Fruit fly (Drosophila melanogaster): ENCODE data around the gene CG7567.

CG7567 gene

DNA sequence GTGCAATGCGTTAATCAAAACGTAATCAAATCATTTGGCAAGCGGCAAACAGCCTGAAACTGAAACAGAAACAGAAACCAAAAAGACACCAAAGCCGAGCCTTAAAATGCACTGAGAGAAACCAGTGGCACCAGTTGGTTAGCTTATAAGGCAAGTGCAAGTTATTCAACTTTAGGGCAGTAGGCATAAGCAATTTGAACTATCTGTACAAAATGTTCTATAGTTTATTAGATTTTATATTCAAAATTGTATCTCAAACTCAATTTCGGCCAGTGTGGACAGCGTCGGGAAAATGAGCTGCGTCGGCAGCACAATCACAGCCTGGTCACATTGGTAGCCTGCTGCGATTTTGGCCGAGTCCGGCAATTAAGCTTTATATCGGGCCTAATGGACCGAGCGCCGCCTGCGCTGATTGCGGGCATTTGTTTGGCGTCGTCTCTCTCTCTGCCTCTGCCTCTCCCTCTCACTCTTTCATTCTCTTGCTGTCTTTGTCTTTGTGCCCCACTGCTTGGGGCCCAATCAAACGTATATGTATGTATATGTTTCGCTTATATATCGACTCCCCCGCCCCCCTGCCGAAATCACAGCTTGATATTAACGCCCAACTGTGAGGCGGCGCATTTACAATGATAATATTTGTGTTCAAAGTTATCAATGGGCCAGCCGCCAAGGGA is 20.8 kb downstream of the CG7567 start (continued):
- peak; percentile 33 for TF ChIP-seq CG8290 (GFP tag; optimal IDR thresholded peaks at IDR 0.05)
- TF ChIP-seq CG8290 (tag; optimal IDR thresholded peaks at IDR 0.05): peak in 1 of 2 experiments; percentile 57
- TF ChIP-seq Atf-2 (GFP tag; optimal IDR thresholded peaks at IDR 0.05): peak; percentile 41
- TF ChIP-seq bigmax (GFP tag; optimal IDR thresholded peaks at IDR 0.05): no peak
- TF ChIP-seq CG17186 (GFP tag; optimal IDR thresholded peaks at IDR 0.05): no peak
- peak; percentile 66; the same call in 2 of the 3 replicates for TF ChIP-seq so (GFP tag; IDR thresholded peaks at IDR 0.05)
- TF ChIP-seq ab (GFP tag; optimal IDR thresholded peaks at IDR 0.05): peak; percentile 48
- no peak for TF ChIP-seq Taf1 (GFP tag; IDR thresholded peaks at IDR 0.05)
- TF ChIP-seq lab (GFP tag; optimal IDR thresholded peaks at IDR 0.05): peak; percentile 23
- TF ChIP-seq Spps (tag; optimal IDR thresholded peaks at IDR 0.05): peak; percentile 52
- no peak for TF ChIP-seq CG12299 (tag; optimal IDR thresholded peaks at IDR 0.05)
- peak; percentile 58 for TF ChIP-seq bab2 (GFP tag; optimal IDR thresholded peaks at IDR 0.05)
- TF ChIP-seq dysf (GFP tag; IDR thresholded peaks at IDR 0.05): peak; percentile 63
- TF ChIP-seq E2f1 (GFP tag; IDR thresholded peaks at IDR 0.05): peak; percentile 62
- peak; percentile 79 for TF ChIP-seq CG9727 (GFP tag; optimal IDR thresholded peaks at IDR 0.05)
- no peak for TF ChIP-seq sd (tag; optimal IDR thresholded peaks at IDR 0.05)
- TF ChIP-seq CG7839 (tag; optimal IDR thresholded peaks at IDR 0.05): peak; percentile 72
- TF ChIP-seq H2.0 (GFP tag; IDR thresholded peaks at IDR 0.05): peak; percentile 74
- TF ChIP-seq dmrt11E (tag; optimal IDR thresholded peaks at IDR 0.05): peak; percentile 81
- TF ChIP-seq CG12744 (GFP tag; optimal IDR thresholded peaks at IDR 0.05): no peak
- TF ChIP-seq wor (GFP tag; IDR thresholded peaks at IDR 0.05): peak; percentile 60
- peak; percentile 30 to 52 for TF ChIP-seq Hr51 (GFP tag; optimal IDR thresholded peaks at IDR 0.05)
- no peak for TF ChIP-seq Stat92E (GFP tag; optimal IDR thresholded peaks at IDR 0.05)
- TF ChIP-seq Fer2 (tag; optimal IDR thresholded peaks at IDR 0.05): no peak
- TF ChIP-seq CG12942 (GFP tag; optimal IDR thresholded peaks at IDR 0.05): peak; percentile 3
- no peak for TF ChIP-seq rib (GFP tag; IDR thresholded peaks at IDR 0.05)
- TF ChIP-seq Sox100B (GFP tag; optimal IDR thresholded peaks at IDR 0.05): peak; percentile 45
- no peak for TF ChIP-seq CG8478 (optimal IDR thresholded peaks at IDR 0.05)
- TF ChIP-seq aop (GFP tag; IDR thresholded peaks at IDR 0.05): 0 out of 2 replicates have a peak, but pooled peaks have one; percentile 21
- no peak for TF ChIP-seq pros (GFP tag; optimal IDR thresholded peaks at IDR 0.05)
- TF ChIP-seq Dip3 (GFP tag; optimal IDR thresholded peaks at IDR 0.05): no peak
- no peak for TF ChIP-seq h (optimal IDR thresholded peaks at IDR 0.05)
- TF ChIP-seq chm (GFP tag; IDR thresholded peaks at IDR 0.05): peak; percentile 76
- peak; percentile 72; the same call in 2 of the 3 replicates for TF ChIP-seq CG34422 (GFP tag; IDR thresholded peaks at IDR 0.05)
- peak; percentile 66 for TF ChIP-seq CG10267 (tag; optimal IDR thresholded peaks at IDR 0.05)
- TF ChIP-seq CG10543 (GFP tag; optimal IDR thresholded peaks at IDR 0.05): no peak
- TF ChIP-seq crol (GFP tag; IDR thresholded peaks at IDR 0.05): peak; percentile 51
- peak; percentile 58; the same call in 1 of the 2 replicates for TF ChIP-seq ranshi (GFP tag; IDR thresholded peaks at IDR 0.05)
- peak; percentile 91 for TF ChIP-seq ci (GFP tag; IDR thresholded peaks at IDR 0.05)
- peak; percentile 37 for TF ChIP-seq corto (GFP tag; optimal IDR thresholded peaks at IDR 0.05)
- TF ChIP-seq crc (GFP tag; optimal IDR thresholded peaks at IDR 0.05): no peak
- TF ChIP-seq Hsf (GFP tag; optimal IDR thresholded peaks at IDR 0.05): peak; percentile 45
- TF ChIP-seq luna (GFP tag; optimal IDR thresholded peaks at IDR 0.05): no peak
- no peak for TF ChIP-seq insv (GFP tag; optimal IDR thresholded peaks at IDR 0.05)
- peak; percentile 94 for TF ChIP-seq Ets65A (GFP tag)
- peak; percentile 43 for TF ChIP-seq CG3847 (GFP tag; IDR thresholded peaks at IDR 0.05)
- no peak for TF ChIP-seq hb (GFP tag; IDR thresholded peaks at IDR 0.05; ENCODE audit: partially characterized antibody)
- TF ChIP-seq CG12155 (GFP tag; optimal IDR thresholded peaks at IDR 0.05): peak; percentile 38
- TF ChIP-seq D (optimal IDR thresholded peaks at IDR 0.05): no peak
- TF ChIP-seq D (GFP tag; optimal IDR thresholded peaks at IDR 0.05): peak; percentile 68
- peak; percentile 57 for TF ChIP-seq CG12391 (tag; optimal IDR thresholded peaks at IDR 0.05)
